Fruit fly (Drosophila melanogaster): ENCODE results near the gene CG43703.
A peak's percentile ranks its signal among the peaks of the same experiment; 100 is the strongest.

CG43703 gene

dm6 chr2L:3805274-3806196, 40.2 kb downstream of the CG43703 start (continued):
- TF ChIP-seq CG31365 (tag; optimal IDR thresholded peaks at IDR 0.05) (no peak), HLHmδ (GFP tag; optimal IDR thresholded peaks at IDR 0.05) (peak; percentile 14), CG16779 (GFP tag; IDR thresholded peaks at IDR 0.05) (no peak), pfk (GFP tag; optimal IDR thresholded peaks at IDR 0.05) (no peak), ash1 (GFP tag; optimal IDR thresholded peaks at IDR 0.05) (no peak), CG1647 (GFP tag; optimal IDR thresholded peaks at IDR 0.05) (no peak), CG3163 (GFP tag; optimal IDR thresholded peaks at IDR 0.05) (no peak), NC2β (GFP tag; optimal IDR thresholded peaks at IDR 0.05) (no peak), CG42726 (GFP tag; IDR thresholded peaks at IDR 0.05; ENCODE audit: partially characterized antibody) (no peak), Drgx (GFP tag; IDR thresholded peaks at IDR 0.05) (no peak; the same call in 1 of the 2 replicates), ERR (GFP tag; optimal IDR thresholded peaks at IDR 0.05) (no peak), Neu2 (GFP tag; optimal IDR thresholded peaks at IDR 0.05; ENCODE audit: borderline replicate concordance) (no peak), sqz (GFP tag; optimal IDR thresholded peaks at IDR 0.05) (peak; percentile 27), Pdp1 (GFP tag; optimal IDR thresholded peaks at IDR 0.05) (peak in 1 of 2 experiments; percentile 54), CG12236 (GFP tag; optimal IDR thresholded peaks at IDR 0.05) (no peak), CG10565 (GFP tag; optimal IDR thresholded peaks at IDR 0.05) (no peak), CG2202 (tag; optimal IDR thresholded peaks at IDR 0.05) (no peak), CG4820 (GFP tag; optimal IDR thresholded peaks at IDR 0.05) (no peak), vfl (GFP tag; optimal IDR thresholded peaks at IDR 0.05) (no peak), scrt (GFP tag; optimal IDR thresholded peaks at IDR 0.05) (no peak), pb (GFP tag; optimal IDR thresholded peaks at IDR 0.05) (no peak), Six4 (GFP tag; optimal IDR thresholded peaks at IDR 0.05) (peak; percentile 19), Max (GFP tag; optimal IDR thresholded peaks at IDR 0.05) (peak; percentile 4), br (optimal IDR thresholded peaks at IDR 0.05) (no peak), ase (GFP tag; IDR thresholded peaks at IDR 0.05) (0 out of 3 replicates have a peak, but pooled peaks have one; percentile 41), Atf6 (GFP tag; IDR thresholded peaks at IDR 0.05) (no peak), fu2 (GFP tag; optimal IDR thresholded peaks at IDR 0.05) (no peak), CG32772 (GFP tag; IDR thresholded peaks at IDR 0.05) (no peak; the same call in 1 of the 2 replicates), CG34376 (GFP tag; optimal IDR thresholded peaks at IDR 0.05) (no peak), CG11723 (GFP tag; optimal IDR thresholded peaks at IDR 0.05) (peak; percentile 19), croc (GFP tag; conservative IDR thresholded peaks at IDR 0.05) (no peak), Lim3 (GFP tag; IDR thresholded peaks at IDR 0.05) (no peak), hkb (optimal IDR thresholded peaks at IDR 0.05) (no peak), hkb (GFP tag; IDR thresholded peaks at IDR 0.05) (no peak), Vsx1 (GFP tag; optimal IDR thresholded peaks at IDR 0.05) (no peak), CG10654 (GFP tag; optimal IDR thresholded peaks at IDR 0.05) (no peak), CG9609 (GFP tag; optimal IDR thresholded peaks at IDR 0.05) (no peak), kni (GFP tag; optimal IDR thresholded peaks at IDR 0.05) (no peak), Atf3 (GFP tag; optimal IDR thresholded peaks at IDR 0.05) (no peak), CG10274 (GFP tag; optimal IDR thresholded peaks at IDR 0.05) (no peak), cato (GFP tag; optimal IDR thresholded peaks at IDR 0.05; ENCODE audit: borderline replicate concordance) (no peak), pnt (GFP tag; optimal IDR thresholded peaks at IDR 0.05) (no peak), mam (GFP tag; optimal IDR thresholded peaks at IDR 0.05) (no peak), caup (GFP tag; optimal IDR thresholded peaks at IDR 0.05; ENCODE audit: severe bottlenecking) (no peak), luna (GFP tag; optimal IDR thresholded peaks at IDR 0.05) (no peak), bigmax (GFP tag; optimal IDR thresholded peaks at IDR 0.05) (no peak), sens-2 (GFP tag; IDR thresholded peaks at IDR 0.05) (peak; percentile 58; the same call in 1 of the 2 replicates), CG8281 (tag; optimal IDR thresholded peaks at IDR 0.05) (no peak), Xbp1 (GFP tag; optimal IDR thresholded peaks at IDR 0.05) (peak; percentile 10), lab (GFP tag; optimal IDR thresholded peaks at IDR 0.05) (no peak)

Measured in whole organism, embryonic.